Fruit fly (Drosophila melanogaster): ENCODE data around the gene Mical.

- TF ChIP-seq CG9948 (tag; optimal IDR thresholded peaks at IDR 0.05) (peak; percentile 27), CG15710 (tag; optimal IDR thresholded peaks at IDR 0.05) (no peak), Pif1B (GFP tag; optimal IDR thresholded peaks at IDR 0.05) (no peak), CG4496 (GFP tag; IDR thresholded peaks at IDR 0.05) (no peak), CG32121 (GFP tag; IDR thresholded peaks at IDR 0.05) (no peak), CG34367 (tag; optimal IDR thresholded peaks at IDR 0.05) (peak; percentile 22)
These were observed 6.3 kb upstream of the Mical start, which contains the start of gene ohgt for dm6 chr3R:10048842-10049527.
